Worm (Caenorhabditis elegans): Measurements from ENCODE around the gene F59C12.3.

F59C12.3 gene

ce11 chrX:16629168-16629567 lies 19.8 kb upstream of the F59C12.3 start:
- TF ChIP-seq nhr-10 (tag; optimal IDR thresholded peaks at IDR 0.05) (no peak), ceh-32 (tag; optimal IDR thresholded peaks at IDR 0.05; ENCODE audit: poor library complexity) (no peak), zip-2 (tag; optimal IDR thresholded peaks at IDR 0.05) (no peak), aha-1 (tag) (peak; percentile 58), set-16 (GFP tag; IDR thresholded peaks at IDR 0.05) (peak; percentile 60)

ce11 chrX:16626817-16627216 lies 17.5 kb upstream of the F59C12.3 start:
- TF ChIP-seq set-16 (GFP tag; IDR thresholded peaks at IDR 0.05): peak; percentile 62
- no peak for TF ChIP-seq tra-1 (GFP tag; IDR thresholded peaks at IDR 0.05)
- peak; percentile 50 for TF ChIP-seq mxl-3 (GFP tag; optimal IDR thresholded peaks at IDR 0.05)
- no peak for TF ChIP-seq snpc-1.2 (GFP tag; IDR thresholded peaks at IDR 0.05)
- no peak for TF ChIP-seq jun-1 (tag; optimal IDR thresholded peaks at IDR 0.05)
- TF ChIP-seq hlh-11 (tag; optimal IDR thresholded peaks at IDR 0.05): peak; percentile 26
- TF ChIP-seq dve-1 (tag; optimal IDR thresholded peaks at IDR 0.05; ENCODE audit: insufficient read depth): no peak

ce11 chrX:16625078-16625808 lies 15.9 kb upstream of the F59C12.3 start:
- TF ChIP-seq nhr-48 (tag; optimal IDR thresholded peaks at IDR 0.05) (peak; percentile 34), duxl-1 (tag; optimal IDR thresholded peaks at IDR 0.05; ENCODE audit: poor library complexity) (no peak), unc-130 (GFP tag; optimal IDR thresholded peaks at IDR 0.05) (no peak), aha-1 (tag) (peak; percentile 70), unc-62 (GFP tag; optimal IDR thresholded peaks at IDR 0.05 in 1 of 2) (peak in 1 of 2 experiments; percentile 69), unc-62 (tag; optimal IDR thresholded peaks at IDR 0.05) (no peak), daf-8 (GFP tag; IDR thresholded peaks at IDR 0.05) (no peak), snpc-4 (tag; optimal IDR thresholded peaks at IDR 0.05) (no peak), ctbp-1 (GFP tag; IDR thresholded peaks at IDR 0.05) (no peak), nhr-111 (GFP tag; optimal IDR thresholded peaks at IDR 0.05) (no peak), nhr-28 (tag; optimal IDR thresholded peaks at IDR 0.05) (peak; percentile 5), daf-12 (tag; optimal IDR thresholded peaks at IDR 0.05) (no peak), mxl-3 (GFP tag; optimal IDR thresholded peaks at IDR 0.05) (peak; percentile 62)

ce11 chrX:16623269-16623668 lies 13.9 kb upstream of the F59C12.3 start:
- TF ChIP-seq aha-1 (tag): peak; percentile 16
- TF ChIP-seq lin-39 (tag; optimal IDR thresholded peaks at IDR 0.05): no peak
- peak in 1 of 2 experiments; percentile 64 for TF ChIP-seq unc-62 (GFP tag; optimal IDR thresholded peaks at IDR 0.05 in 1 of 2)
- no peak for TF ChIP-seq unc-62 (tag; optimal IDR thresholded peaks at IDR 0.05)
- no peak for TF ChIP-seq daf-16 (GFP tag; optimal IDR thresholded peaks at IDR 0.05)
- no peak for TF ChIP-seq daf-16 (tag; optimal IDR thresholded peaks at IDR 0.05)

- peak; percentile 60 for TF ChIP-seq set-16 (GFP tag; IDR thresholded peaks at IDR 0.05)
- TF ChIP-seq daf-8 (GFP tag; IDR thresholded peaks at IDR 0.05): no peak
- 0 out of 2 replicates have a peak, but pooled peaks have one; percentile 14 for TF ChIP-seq nhr-42 (GFP tag; IDR thresholded peaks at IDR 0.05)
Observed at ce11 chrX:16621467-16621866, 12.1 kb upstream of the F59C12.3 start, which contains the start of gene cpg-19. Gene cpg-19 (plus strand): TSS chrX:16621807.

ce11 chrX:16619158-16619557 lies 9.8 kb upstream of the F59C12.3 start:
- TF ChIP-seq F44E2.7 (GFP tag; IDR thresholded peaks at IDR 0.05) (no peak), nhr-6 (tag; optimal IDR thresholded peaks at IDR 0.05) (no peak), daf-19 (GFP tag; conservative IDR thresholded peaks at IDR 0.05) (peak; percentile 61; the same call in 1 of the 2 replicates), sdz-12 (GFP tag; optimal IDR thresholded peaks at IDR 0.05) (no peak), lin-13 (GFP tag; optimal IDR thresholded peaks at IDR 0.05) (peak; percentile 53), ztf-7 (tag; optimal IDR thresholded peaks at IDR 0.05) (peak; percentile 13), egl-43 (GFP tag; IDR thresholded peaks at IDR 0.05) (peak; percentile 88), unc-39 (tag; optimal IDR thresholded peaks at IDR 0.05) (no peak), ZK337.2 (GFP tag; IDR thresholded peaks at IDR 0.05) (no peak), dmd-6 (GFP tag; IDR thresholded peaks at IDR 0.05) (peak; percentile 35), ces-1 (GFP tag; optimal IDR thresholded peaks at IDR 0.05) (no peak), snpc-4 (tag; optimal IDR thresholded peaks at IDR 0.05) (no peak), tag-97 (GFP tag; IDR thresholded peaks at IDR 0.05) (no peak), dve-1 (tag; optimal IDR thresholded peaks at IDR 0.05; ENCODE audit: insufficient read depth) (peak; percentile 49), zfp-3 (GFP tag; conservative IDR thresholded peaks at IDR 0.05) (no peak), set-16 (GFP tag; IDR thresholded peaks at IDR 0.05) (no peak), ceh-32 (tag; optimal IDR thresholded peaks at IDR 0.05; ENCODE audit: poor library complexity) (no peak), F10B5.3 (tag; optimal IDR thresholded peaks at IDR 0.05) (peak; percentile 17), ceh-20 (GFP tag; IDR thresholded peaks at IDR 0.05) (peak; percentile 59; the same call in 1 of the 2 replicates)
